Worm (Caenorhabditis elegans) whole organism, L3 larva: ENCODE measurements around the gene fbxb-51.
"Not testable (repeated sequence)": the region's sequence is repeated elsewhere in the genome, so short reads cannot be mapped to it uniquely, and the experiment has no call there.

ENCODE experiments used
- R02D3.7 ChIP-seq: fragments of 150-350 bp; optimal IDR thresholded peaks from 2 replicates; lab custom pipeline; 2014; ENCODE audit warnings: missing biosample characterization, missing genetic modification characterization
- aly-2 ChIP-seq: fragments of 150-350 bp; optimal IDR thresholded peaks from 2 replicates; lab custom pipeline; 2014; ENCODE audit warnings: missing biosample characterization, missing genetic modification characterization
- ama-1 ChIP-seq: fragments of 150-350 bp; optimal IDR thresholded peaks from 2 replicates; lab custom pipeline; 2018
- ceh-82 ChIP-seq: fragments of 150-350 bp; optimal IDR thresholded peaks from 2 replicates; lab custom pipeline; 2014; ENCODE audit warnings: missing biosample characterization, missing genetic modification characterization
- daf-12 ChIP-seq: fragments of 150-350 bp; optimal IDR thresholded peaks from 2 replicates; lab custom pipeline; 2014; ENCODE audit warnings: missing biosample characterization, missing genetic modification reagents, missing genetic modification characterization
- egl-5 ChIP-seq: fragments of 150-350 bp; optimal IDR thresholded peaks from 2 replicates; lab custom pipeline; 2017; ENCODE audit warnings: missing biosample characterization, missing genetic modification reagents, missing genetic modification characterization, inconsistent platforms
- elt-2 ChIP-seq: sonication (generic microtip); optimal IDR thresholded peaks from 2 replicates; lab custom pipeline; 2016; ENCODE audit warnings: missing genetic modification reagents, mild to moderate bottlenecking, missing genetic modification characterization, missing compliant biosample characterization
- eor-1 ChIP-seq, 2 experiments: fragments of 150-350 bp; optimal IDR thresholded peaks; 2 replicates each; lab custom pipeline; 2014 to 2018; ENCODE audit warnings: missing biosample characterization in 2 of 2, missing genetic modification characterization in 2 of 2
- fkh-10 ChIP-seq: sonication (generic microtip); optimal IDR thresholded peaks from 2 replicates; lab custom pipeline; 2017; ENCODE audit warnings: missing biosample characterization, missing genetic modification reagents, missing genetic modification characterization
- fos-1 ChIP-seq: fragments of 150-350 bp; optimal IDR thresholded peaks from 2 replicates; lab custom pipeline; 2014; ENCODE audit warnings: missing biosample characterization, missing genetic modification characterization
- lsy-12 ChIP-seq: sonication (generic microtip); optimal IDR thresholded peaks from 2 replicates; lab custom pipeline; 2016; ENCODE audit warnings: mild to moderate bottlenecking, missing genetic modification characterization, missing compliant biosample characterization
- mml-1 ChIP-seq: fragments of 150-350 bp; sonication (generic microtip); optimal IDR thresholded peaks from 3 replicates; lab custom pipeline; 2014; ENCODE audit warnings: missing biosample characterization, missing genetic modification characterization
- nfya-1 ChIP-seq: sonication (generic microtip); optimal IDR thresholded peaks from 2 replicates; lab custom pipeline; 2017; ENCODE audit warnings: missing genetic modification characterization, mild to moderate bottlenecking, missing compliant biosample characterization, antibody characterized with exemption, moderate library complexity; ENCODE audit not compliant: insufficient read depth
- nhr-11 ChIP-seq: fragments of 150-350 bp; optimal IDR thresholded peaks from 2 replicates; lab custom pipeline; 2014; ENCODE audit warnings: missing biosample characterization, missing genetic modification characterization
- nhr-12 ChIP-seq: fragments of 150-350 bp; optimal IDR thresholded peaks from 2 replicates; lab custom pipeline; 2014; ENCODE audit warnings: missing biosample characterization, missing genetic modification characterization
- nhr-23 ChIP-seq: fragments of 150-350 bp; optimal IDR thresholded peaks from 2 replicates; lab custom pipeline; 2014; ENCODE audit warnings: missing biosample characterization, missing genetic modification reagents, missing genetic modification characterization
- nhr-237 ChIP-seq: fragments of 150-350 bp; optimal IDR thresholded peaks from 2 replicates; lab custom pipeline; 2014; ENCODE audit warnings: missing biosample characterization, missing genetic modification characterization
- nhr-67 ChIP-seq: fragments of 150-350 bp; optimal IDR thresholded peaks from 2 replicates; lab custom pipeline; 2014; ENCODE audit warnings: missing biosample characterization, missing genetic modification characterization
- nhr-76 ChIP-seq: fragments of 150-350 bp; sonication (generic microtip); optimal IDR thresholded peaks from 5 replicates; lab custom pipeline; 2014; ENCODE audit warnings: missing biosample characterization, missing genetic modification characterization
- nhr-77 ChIP-seq: fragments of 150-350 bp; optimal IDR thresholded peaks from 2 replicates; lab custom pipeline; 2014; ENCODE audit warnings: missing biosample characterization, missing genetic modification characterization
- pha-4 ChIP-seq: fragments of 150-350 bp; optimal IDR thresholded peaks from 2 replicates; lab custom pipeline; 2014; ENCODE audit warnings: missing biosample characterization, missing genetic modification reagents, missing genetic modification characterization
- pqm-1 ChIP-seq: fragments of 150-350 bp; optimal IDR thresholded peaks from 2 replicates; lab custom pipeline; 2017; ENCODE audit warnings: missing biosample characterization, missing genetic modification characterization, inconsistent platforms
- sea-2 ChIP-seq: fragments of 150-350 bp; sonication (generic microtip); optimal IDR thresholded peaks from 4 replicates; lab custom pipeline; 2014; ENCODE audit warnings: missing biosample characterization, missing genetic modification reagents, missing genetic modification characterization
- snpc-4 ChIP-seq: fragments of 150-350 bp; optimal IDR thresholded peaks from 2 replicates; lab custom pipeline; 2014; ENCODE audit warnings: missing biosample characterization, missing genetic modification characterization
- tbx-2 ChIP-seq: sonication (generic microtip); optimal IDR thresholded peaks from 2 replicates; lab custom pipeline; 2016; ENCODE audit warnings: mild to moderate bottlenecking, missing genetic modification characterization, missing compliant biosample characterization
- unc-39 ChIP-seq: sonication (generic microtip); optimal IDR thresholded peaks from 4 replicates; lab custom pipeline; 2017; ENCODE audit warnings: missing biosample characterization, missing genetic modification characterization
- zag-1 ChIP-seq: fragments of 150-350 bp; optimal IDR thresholded peaks from 2 replicates; lab custom pipeline; 2014; ENCODE audit warnings: missing biosample characterization, missing genetic modification characterization
- ztf-11 ChIP-seq: fragments of 150-350 bp; optimal IDR thresholded peaks from 2 replicates; lab custom pipeline; 2014; ENCODE audit warnings: missing biosample characterization, missing genetic modification characterization

fbxb-51 gene

ce11 chrII:1537321-1537720 lies 13.2 kb upstream of the fbxb-51 start, which contains the start of gene fbxb-42:
Gene fbxb-42, plus strand, starts transcription at chrII:1537621.
- no peak for TF ChIP-seq snpc-4 (tag; lab: Kevin White, UChicago)
- no peak for TF ChIP-seq daf-12 (tag; lab: Kevin White, UChicago)
- TF ChIP-seq nfya-1 (tag; lab: Kevin White, UChicago), result no peak
- TF ChIP-seq fos-1 (tag; lab: Kevin White, UChicago), result no peak
- no peak for TF ChIP-seq nhr-11 (tag; lab: Kevin White, UChicago)
- no peak for TF ChIP-seq nhr-12 (tag; lab: Kevin White, UChicago)
- no peak for TF ChIP-seq nhr-77 (tag; lab: Kevin White, UChicago)
- no peak for TF ChIP-seq elt-2 (tag; lab: Kevin White, UChicago)
- TF ChIP-seq nhr-23 (tag; lab: Kevin White, UChicago), result no peak
- no peak for TF ChIP-seq R02D3.7 (tag; lab: Kevin White, UChicago)
- TF ChIP-seq pha-4 (tag; lab: Kevin White, UChicago), result no peak
- TF ChIP-seq aly-2 (tag; lab: Kevin White, UChicago), result no peak

- TF ChIP-seq ama-1 (no peak), fos-1 (tag; lab: Kevin White, UChicago) (no peak), nhr-11 (tag; lab: Kevin White, UChicago) (no peak), daf-12 (tag; lab: Kevin White, UChicago) (no peak), lsy-12 (tag; lab: Kevin White, UChicago) (no peak), fkh-10 (no peak), ztf-11 (tag; lab: Kevin White, UChicago) (no peak), sea-2 (GFP tag; lab: Kevin White, UChicago) (no peak), nhr-12 (tag; lab: Kevin White, UChicago) (no peak)
These were observed 11.9 kb upstream of the fbxb-51 start, which contains the start of gene fbxb-44 for ce11 chrII:1538589-1538988. Gene fbxb-44, plus strand, starts transcription at chrII:1538889.

ce11 chrII:1540628-1541027 lies 9.9 kb upstream of the fbxb-51 start, which contains the start of gene poml-4:
Gene poml-4, plus strand, starts transcription at chrII:1540928.
- TF ChIP-seq lsy-12 (tag; lab: Kevin White, UChicago); fkh-10; nhr-11 (tag; lab: Kevin White, UChicago): not testable (repeated sequence)

- not testable (repeated sequence) for TF ChIP-seq snpc-4, fos-1, lsy-12 (tag; lab: Kevin White, UChicago)
These were observed 7.3 kb upstream of the fbxb-51 start, which contains the start of gene K05F6.4 for ce11 chrII:1543182-1543581. Gene K05F6.4, plus strand, starts transcription at chrII:1543482.

- TF ChIP-seq mml-1 (tag; lab: Kevin White, UChicago) (no peak), ztf-11 (tag; lab: Kevin White, UChicago) (no peak), fos-1 (tag; lab: Kevin White, UChicago) (no peak), nhr-11 (tag; lab: Kevin White, UChicago) (no peak), zag-1 (no peak), nhr-76 (no peak), tbx-2 (tag; lab: Kevin White, UChicago) (no peak), pqm-1 (tag; lab: Kevin White, UChicago) (no peak), sea-2 (GFP tag; lab: Kevin White, UChicago) (no peak), nfya-1 (tag; lab: Kevin White, UChicago) (no peak)
These were observed 4.9 kb upstream of the fbxb-51 start, which contains the start of gene K05F6.12 for ce11 chrII:1545625-1546024. Gene K05F6.12, plus strand, starts transcription at chrII:1545925.

- TF ChIP-seq lsy-12 (tag; lab: Kevin White, UChicago); eor-1 (tag; optimal IDR thresholded peaks at IDR 0.05; lab: Kevin White, UChicago); R02D3.7 (tag; lab: Kevin White, UChicago): not testable (repeated sequence)
These were observed 5.7 kb downstream of the fbxb-51 start, which contains the start of the genes fbxb-54 and fbxb-50 for ce11 chrII:1556217-1556616. Gene fbxb-54, minus strand, starts transcription at chrII:1556317. Gene fbxb-50, plus strand, starts transcription at chrII:1556443.

ce11 chrII:1560839-1561238 lies 10.3 kb downstream of the fbxb-51 start:
- TF ChIP-seq pqm-1 (tag; lab: Kevin White, UChicago) (no peak), nfya-1 (tag; lab: Kevin White, UChicago) (no peak), eor-1 (tag; optimal IDR thresholded peaks at IDR 0.05; lab: Kevin White, UChicago) (no peak), zag-1 (no peak), ceh-82 (tag; lab: Kevin White, UChicago) (no peak), nhr-237 (tag; lab: Kevin White, UChicago) (no peak), nhr-76 (no peak), nhr-67 (tag; lab: Kevin White, UChicago) (no peak), unc-39 (no peak), egl-5 (tag; lab: Kevin White, UChicago) (no peak)
